Worm (Caenorhabditis elegans) whole organism, L1 larva: ENCODE results near the gene ZC317.7.

ENCODE experiments used
- C04F5.9 ChIP-seq: sonication (generic microtip); optimal IDR thresholded peaks from 2 replicates; lab custom pipeline; 2016; ENCODE audit warnings: missing genetic modification characterization, missing compliant biosample characterization
- C34B4.2 ChIP-seq: sonication (generic microtip); optimal IDR thresholded peaks from 2 replicates; lab custom pipeline; 2017; ENCODE audit warnings: mild to moderate bottlenecking, missing genetic modification characterization, missing compliant biosample characterization
- F16B12.6 ChIP-seq: fragments of 150-350 bp; optimal IDR thresholded peaks from 2 replicates; lab custom pipeline; 2014; ENCODE audit warnings: missing biosample characterization, missing genetic modification characterization
- alr-1 ChIP-seq: fragments of 200-800 bp; sonication (Bioruptor generic); optimal IDR thresholded peaks from 2 replicates; lab custom pipeline; 2018; ENCODE audit warnings: borderline replicate concordance, mild to moderate bottlenecking, missing genetic modification characterization, missing compliant biosample characterization
- aly-2 ChIP-seq: fragments of 150-350 bp; optimal IDR thresholded peaks from 2 replicates; lab custom pipeline; 2014; ENCODE audit warnings: missing biosample characterization, missing genetic modification characterization
- blmp-1 ChIP-seq: fragments of 150-350 bp; optimal IDR thresholded peaks from 2 replicates; lab custom pipeline; 2014; ENCODE audit warnings: missing biosample characterization, missing genetic modification characterization
- ceh-63 ChIP-seq: fragments of 200-800 bp; sonication (Bioruptor generic); optimal IDR thresholded peaks from 2 replicates; lab custom pipeline; 2018; ENCODE audit warnings: mild to moderate bottlenecking, missing genetic modification characterization, missing compliant biosample characterization
- ceh-90 ChIP-seq: sonication (generic microtip); optimal IDR thresholded peaks from 2 replicates; lab custom pipeline; 2016; ENCODE audit warnings: missing genetic modification characterization, missing compliant biosample characterization
- dpl-1 ChIP-seq, 3 experiments: fragments of 150-350 bp in 2 of 3; sonication (generic microtip) in 1 of 3; optimal IDR thresholded peaks; 2 replicates each; lab custom pipeline; 2014 to 2017; ENCODE audit warnings: missing biosample characterization in 3 of 3, missing genetic modification characterization in 3 of 3, missing genetic modification reagents in 3 of 3
- dsc-1 ChIP-seq: sonication (generic microtip); optimal IDR thresholded peaks from 2 replicates; lab custom pipeline; 2016; ENCODE audit warnings: mild to moderate bottlenecking, missing genetic modification characterization, missing compliant biosample characterization
- egl-13 ChIP-seq: sonication (generic microtip); optimal IDR thresholded peaks from 2 replicates; lab custom pipeline; 2016; ENCODE audit warnings: missing genotype, missing genetic modification reagents, missing genetic modification characterization, missing compliant biosample characterization
- fkh-4 ChIP-seq: sonication (generic microtip); optimal IDR thresholded peaks from 2 replicates; lab custom pipeline; 2016; ENCODE audit warnings: missing compliant biosample characterization, missing genetic modification characterization, borderline replicate concordance
- fos-1 ChIP-seq: fragments of 150-350 bp; optimal IDR thresholded peaks from 2 replicates; lab custom pipeline; 2014; ENCODE audit warnings: missing biosample characterization, missing genetic modification characterization
- hlh-17 ChIP-seq: fragments of 200-800 bp; sonication (Bioruptor generic); optimal IDR thresholded peaks from 2 replicates; lab custom pipeline; 2018; ENCODE audit warnings: missing genetic modification characterization, mild to moderate bottlenecking, missing compliant biosample characterization, moderate library complexity, borderline replicate concordance
- hlh-4 ChIP-seq: sonication (generic microtip); optimal IDR thresholded peaks from 2 replicates; lab custom pipeline; 2016; ENCODE audit warnings: mild to moderate bottlenecking, missing genetic modification characterization, missing compliant biosample characterization
- hpl-2 ChIP-seq: fragments of 150-350 bp; optimal IDR thresholded peaks from 2 replicates; lab custom pipeline; 2014; ENCODE audit warnings: missing biosample characterization, missing genetic modification reagents, missing genetic modification characterization
- irx-1 ChIP-seq: sonication (generic microtip); optimal IDR thresholded peaks from 2 replicates; lab custom pipeline; 2016; ENCODE audit warnings: missing genetic modification characterization, missing compliant biosample characterization
- isw-1 ChIP-seq: fragments of 200-800 bp; sonication (Bioruptor generic); IDR thresholded peaks from 2 replicates; pipeline ENCODE4 v1.3.6; 2022; ENCODE audit warnings: missing genetic modification characterization, missing compliant biosample characterization
- lin-14 ChIP-seq: fragments of 200-800 bp; sonication (Bioruptor generic); optimal IDR thresholded peaks from 2 replicates; lab custom pipeline; 2018; ENCODE audit warnings: mild to moderate bottlenecking, missing genetic modification characterization, moderate library complexity, missing compliant biosample characterization
- lin-39 ChIP-seq: fragments of 150-350 bp; optimal IDR thresholded peaks from 2 replicates; lab custom pipeline; 2014; ENCODE audit warnings: missing biosample characterization, missing genetic modification reagents, missing genetic modification characterization
- lsy-2 ChIP-seq, 2 experiments: fragments of 150-350 bp; optimal IDR thresholded peaks; 2 replicates each; lab custom pipeline; 2014; ENCODE audit warnings: missing biosample characterization in 2 of 2, missing genetic modification characterization in 2 of 2
- mab-9 ChIP-seq: fragments of 200-800 bp; sonication (Bioruptor generic); IDR thresholded peaks from 2 replicates; pipeline ENCODE4 v1.3.6; 2022; ENCODE audit warnings: missing genetic modification reagents, missing genetic modification characterization, missing compliant biosample characterization
- mdl-1 ChIP-seq, 2 experiments: fragments of 150-350 bp; optimal IDR thresholded peaks; 2 replicates each; lab custom pipeline; 2014 to 2017; ENCODE audit warnings: missing biosample characterization in 2 of 2, missing genetic modification characterization in 2 of 2, inconsistent platforms in 1 of 2
- nhr-11 ChIP-seq: fragments of 150-350 bp; optimal IDR thresholded peaks from 2 replicates; lab custom pipeline; 2014; ENCODE audit warnings: missing biosample characterization, missing genetic modification characterization
- nhr-12 ChIP-seq: sonication (generic microtip); optimal IDR thresholded peaks from 2 replicates; lab custom pipeline; 2017; ENCODE audit warnings: missing biosample characterization, missing genetic modification characterization
- nhr-20 ChIP-seq: sonication (generic microtip); optimal IDR thresholded peaks from 2 replicates; lab custom pipeline; 2016; ENCODE audit warnings: mild to moderate bottlenecking, missing genetic modification characterization, missing compliant biosample characterization
- nhr-28 ChIP-seq: fragments of 150-350 bp; optimal IDR thresholded peaks from 2 replicates; lab custom pipeline; 2014; ENCODE audit warnings: missing biosample characterization, missing genetic modification characterization
- nhr-84 ChIP-seq: sonication (generic microtip); optimal IDR thresholded peaks from 2 replicates; lab custom pipeline; 2017; ENCODE audit warnings: missing biosample characterization, missing genetic modification characterization
- nhr-85 ChIP-seq: sonication (generic microtip); peaks from one replicate; lab custom pipeline; 2016; ENCODE audit warnings: missing genetic modification characterization, inconsistent platforms, missing compliant biosample characterization
- nhr-90 ChIP-seq: sonication (generic microtip); optimal IDR thresholded peaks from 2 replicates; lab custom pipeline; 2016; ENCODE audit warnings: mild to moderate bottlenecking, missing genetic modification characterization, missing compliant biosample characterization; ENCODE audit not compliant: poor library complexity
- pqm-1 ChIP-seq: sonication (generic microtip); optimal IDR thresholded peaks from 3 replicates; lab custom pipeline; 2017; ENCODE audit warnings: missing biosample characterization, missing genetic modification characterization
- rnt-1 ChIP-seq: sonication (generic microtip); optimal IDR thresholded peaks from 2 replicates; lab custom pipeline; 2016; ENCODE audit warnings: mild to moderate bottlenecking, missing genetic modification characterization, moderate library complexity, missing compliant biosample characterization
- snpc-4 ChIP-seq: fragments of 150-350 bp; optimal IDR thresholded peaks from 2 replicates; lab custom pipeline; 2014; ENCODE audit warnings: missing biosample characterization, missing genetic modification characterization
- snu-23 ChIP-seq: sonication (generic microtip); optimal IDR thresholded peaks from 2 replicates; lab custom pipeline; 2016; ENCODE audit warnings: missing genetic modification characterization, missing compliant biosample characterization
- sptf-1 ChIP-seq: fragments of 150-350 bp; optimal IDR thresholded peaks from 2 replicates; lab custom pipeline; 2014; ENCODE audit warnings: missing biosample characterization, missing genetic modification characterization
- sup-37 ChIP-seq: fragments of 200-800 bp; sonication (Bioruptor generic); optimal IDR thresholded peaks from 2 replicates; lab custom pipeline; 2018; ENCODE audit warnings: mild to moderate bottlenecking, missing genetic modification characterization, missing compliant biosample characterization
- swsn-7 ChIP-seq: sonication (generic microtip); optimal IDR thresholded peaks from 2 replicates; lab custom pipeline; 2016; ENCODE audit warnings: missing genetic modification characterization, missing compliant biosample characterization
- tbx-2 ChIP-seq: sonication (generic microtip); optimal IDR thresholded peaks from 2 replicates; lab custom pipeline; 2016; ENCODE audit warnings: missing genetic modification characterization, missing compliant biosample characterization
- tlp-1 ChIP-seq: fragments of 150-350 bp; optimal IDR thresholded peaks from 2 replicates; lab custom pipeline; 2014; ENCODE audit warnings: missing biosample characterization, missing genetic modification characterization
- unc-130 ChIP-seq: fragments of 150-350 bp; optimal IDR thresholded peaks from 2 replicates; lab custom pipeline; 2017; ENCODE audit warnings: missing biosample characterization, missing genetic modification characterization, inconsistent platforms
- unc-30 ChIP-seq: sonication (generic microtip); optimal IDR thresholded peaks from 2 replicates; lab custom pipeline; 2017; ENCODE audit warnings: missing biosample characterization, missing genetic modification characterization
- unc-62 ChIP-seq: fragments of 150-350 bp; optimal IDR thresholded peaks from 2 replicates; lab custom pipeline; 2014; ENCODE audit warnings: missing biosample characterization, missing genetic modification reagents, missing genetic modification characterization
- vab-15 ChIP-seq: sonication (generic microtip); optimal IDR thresholded peaks from 2 replicates; lab custom pipeline; 2017; ENCODE audit warnings: missing genotype, mild to moderate bottlenecking, missing genetic modification characterization, missing compliant biosample characterization
- xbp-1 ChIP-seq: sonication (generic microtip); optimal IDR thresholded peaks from 2 replicates; lab custom pipeline; 2016; ENCODE audit warnings: missing genetic modification characterization, missing compliant biosample characterization
- zag-1 ChIP-seq: fragments of 150-350 bp; optimal IDR thresholded peaks from 2 replicates; lab custom pipeline; 2014; ENCODE audit warnings: missing biosample characterization, missing genetic modification characterization
- zip-4 ChIP-seq: fragments of 200-800 bp; sonication (Bioruptor generic); optimal IDR thresholded peaks from 2 replicates; lab custom pipeline; 2018; ENCODE audit warnings: mild to moderate bottlenecking, missing genetic modification characterization, moderate library complexity, missing compliant biosample characterization
- ztf-4 ChIP-seq: fragments of 150-350 bp; optimal IDR thresholded peaks from 2 replicates; lab custom pipeline; 2014; ENCODE audit warnings: missing biosample characterization, missing genetic modification characterization

ZC317.7 gene

ce11 chrV:5447057-5447456, 23.8 kb downstream of the ZC317.7 start:
- TF ChIP-seq nhr-20 (tag; lab: Kevin White, UChicago) (no peak), tlp-1 (tag; lab: Kevin White, UChicago) (no peak), ceh-90 (no peak), unc-130 (no peak), snpc-4 (no peak), zag-1 (tag; lab: Kevin White, UChicago) (no peak), nhr-85 (tag; lab: Kevin White, UChicago) (no peak), swsn-7 (tag; lab: Kevin White, UChicago) (no peak), snu-23 (no peak), fkh-4 (tag; lab: Kevin White, UChicago) (peak; percentile 63), hlh-17 (GFP tag; lab: Kevin White, UChicago) (no peak), xbp-1 (tag; lab: Kevin White, UChicago) (no peak), zip-4 (GFP tag; lab: Kevin White, UChicago) (no peak), dsc-1 (peak; percentile 89)

- TF ChIP-seq sup-37 (GFP tag; lab: Kevin White, UChicago) (no peak), swsn-7 (tag; lab: Kevin White, UChicago) (no peak), rnt-1 (no peak), irx-1 (tag; lab: Kevin White, UChicago) (no peak), egl-13 (tag; lab: Kevin White, UChicago) (no peak), lin-39 (tag; lab: Kevin White, UChicago) (no peak), sptf-1 (tag; lab: Kevin White, UChicago) (no peak), hlh-4 (tag; lab: Kevin White, UChicago) (no peak), vab-15 (tag; lab: Kevin White, UChicago) (no peak), nhr-28 (tag; lab: Kevin White, UChicago) (no peak), hpl-2 (GFP tag; lab: Kevin White, UChicago) (no peak), pqm-1 (tag; lab: Kevin White, UChicago) (no peak), nhr-85 (tag; lab: Kevin White, UChicago) (no peak), ceh-63 (GFP tag; lab: Kevin White, UChicago) (no peak), nhr-20 (tag; lab: Kevin White, UChicago) (no peak), nhr-84 (tag; lab: Kevin White, UChicago) (no peak), nhr-11 (tag; lab: Kevin White, UChicago) (no peak), fos-1 (no peak)
Observed at ce11 chrV:5445839-5446238, 25.0 kb downstream of the ZC317.7 start, which contains the start of gene F08F3.1. Gene F08F3.1 (plus strand): TSS chrV:5446139.

ce11 chrV:5444037-5444436, 26.8 kb downstream of the ZC317.7 start:
- TF ChIP-seq fkh-4 (tag; lab: Kevin White, UChicago), result peak; percentile 19
- TF ChIP-seq mdl-1 (tag; optimal IDR thresholded peaks at IDR 0.05; lab: Kevin White, UChicago), result no peak
- peak; percentile 56 for TF ChIP-seq dsc-1

- no peak for TF ChIP-seq C04F5.9
- TF ChIP-seq unc-130, result no peak
- TF ChIP-seq nhr-85 (tag; lab: Kevin White, UChicago), result no peak
- no peak for TF ChIP-seq nhr-12 (tag; lab: Kevin White, UChicago)
- TF ChIP-seq fos-1, result no peak
- peak; percentile 28 for TF ChIP-seq lin-14 (GFP tag; lab: Kevin White, UChicago)
- 0 out of 2 replicates have a peak, but pooled peaks have one; percentile 11 for TF ChIP-seq mab-9 (GFP tag; lab: Robert Waterston, UW)
- TF ChIP-seq dpl-1 (GFP tag; optimal IDR thresholded peaks at IDR 0.05; lab: Kevin White, UChicago), result no peak
- no peak for TF ChIP-seq ztf-4
- TF ChIP-seq snpc-4, result no peak
Observed at ce11 chrV:5442366-5442765, 28.5 kb downstream of the ZC317.7 start.

DNA sequence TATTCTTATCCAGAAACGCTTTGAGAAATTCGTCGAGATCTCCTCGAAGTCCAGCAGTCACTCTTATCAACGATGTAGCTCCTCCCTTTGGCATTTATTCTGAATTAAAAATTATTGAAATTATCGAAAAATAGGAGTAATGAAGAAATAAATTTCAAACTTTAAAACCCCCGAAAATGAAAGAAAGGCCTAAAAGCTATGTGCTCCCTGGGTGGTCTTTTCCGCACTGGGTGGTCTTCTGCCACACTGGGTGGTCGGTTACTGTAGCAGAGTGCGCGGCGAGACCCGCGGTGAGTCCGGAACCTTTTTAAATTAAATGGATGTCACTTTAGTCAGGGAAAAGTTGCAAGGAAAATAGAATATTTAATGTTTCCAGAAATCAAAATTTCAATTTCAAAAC, 31.8 kb downstream of the ZC317.7 start, which contains the start of gene snpc-1.3:
snpc-1.3 (minus strand) TSS at position 101 of the 400 bp plus-strand sequence.
- no peak for TF ChIP-seq ceh-90
- no peak for TF ChIP-seq blmp-1 (tag; lab: Kevin White, UChicago)
- no peak for TF ChIP-seq F16B12.6
- TF ChIP-seq alr-1, result no peak
- no peak for TF ChIP-seq nhr-11 (tag; lab: Kevin White, UChicago)
- TF ChIP-seq lsy-2 (tag; optimal IDR thresholded peaks at IDR 0.05; lab: Kevin White, UChicago), result no peak
- TF ChIP-seq nhr-20 (tag; lab: Kevin White, UChicago), result no peak
- no peak for TF ChIP-seq isw-1 (GFP tag; lab: Robert Waterston, UW)
- no peak for TF ChIP-seq unc-30 (tag; lab: Kevin White, UChicago)
- TF ChIP-seq C34B4.2 (tag; lab: Kevin White, UChicago), result no peak
- no peak for TF ChIP-seq unc-62 (GFP tag; lab: Kevin White, UChicago)
- no peak for TF ChIP-seq dpl-1 (GFP tag; optimal IDR thresholded peaks at IDR 0.05; lab: Kevin White, UChicago)
- no peak for TF ChIP-seq tbx-2 (tag; lab: Kevin White, UChicago)
- no peak for TF ChIP-seq aly-2
- no peak for TF ChIP-seq nhr-90
- TF ChIP-seq, all 84 proteins: peak for 0
